Worm (Caenorhabditis elegans): ENCODE measurements around the gene T22F3.7.
"Not testable (repeated sequence)": the region's sequence is repeated elsewhere in the genome, so short reads cannot be mapped to it uniquely, and the experiment has no call there.

T22F3.7 gene

DNA sequence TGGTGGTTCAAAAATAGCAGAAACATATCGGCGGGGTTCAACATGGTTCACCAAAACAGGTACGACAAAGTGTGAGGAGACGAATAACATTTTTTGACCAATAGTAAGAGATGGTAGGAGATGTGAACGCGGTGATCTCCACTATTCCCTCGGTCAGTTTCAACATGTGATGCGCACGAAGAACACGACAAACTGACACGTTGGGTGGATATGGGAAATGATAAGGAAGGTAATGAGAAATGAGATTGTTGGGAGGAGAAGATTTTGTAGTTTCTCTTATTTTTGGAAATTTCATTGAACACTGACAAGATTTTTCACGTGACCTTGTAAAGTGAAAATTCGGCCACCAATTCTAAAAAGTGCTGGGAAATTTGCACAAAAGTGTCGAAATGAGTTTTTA, 10.2 kb upstream of the T22F3.7 start:
- no peak for TF ChIP-seq unc-62 (GFP tag; optimal IDR thresholded peaks at IDR 0.05)

DNA sequence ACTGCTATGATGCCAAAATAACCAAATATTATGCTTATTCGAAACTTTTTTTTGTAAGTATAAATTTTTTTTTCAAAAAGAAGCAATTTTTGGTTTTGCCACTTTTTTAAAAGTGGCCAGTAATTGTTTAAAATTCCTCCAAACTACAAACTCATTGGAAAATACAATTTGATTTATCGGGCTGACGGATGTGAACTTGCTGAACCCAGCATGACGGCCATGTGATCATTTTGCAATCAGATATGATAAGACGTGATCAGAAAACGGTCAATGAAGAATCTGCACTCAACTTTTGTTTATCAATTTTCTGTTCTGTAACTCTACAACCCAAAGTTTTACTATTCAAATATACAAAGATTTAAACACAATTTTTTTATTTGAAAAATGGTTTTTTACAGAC, 5.9 kb upstream of the T22F3.7 start:
- no peak for TF ChIP-seq unc-62 (GFP tag; optimal IDR thresholded peaks at IDR 0.05)

- TF ChIP-seq unc-62 (GFP tag; optimal IDR thresholded peaks at IDR 0.05): no peak
Observed at ce11 chrV:3605325-3605724, 4.9 kb upstream of the T22F3.7 start, which contains the start of gene T22F3.8. TSS of gene T22F3.8 (minus strand) at chrV:3605425.

ce11 chrV:3597052-3597451, 3.4 kb downstream of the T22F3.7 start, which contains the start of gene srh-212:
TSS of gene srh-212 (minus strand) at chrV:3597152.
- TF ChIP-seq unc-62 (GFP tag; optimal IDR thresholded peaks at IDR 0.05): not testable (repeated sequence)

DNA sequence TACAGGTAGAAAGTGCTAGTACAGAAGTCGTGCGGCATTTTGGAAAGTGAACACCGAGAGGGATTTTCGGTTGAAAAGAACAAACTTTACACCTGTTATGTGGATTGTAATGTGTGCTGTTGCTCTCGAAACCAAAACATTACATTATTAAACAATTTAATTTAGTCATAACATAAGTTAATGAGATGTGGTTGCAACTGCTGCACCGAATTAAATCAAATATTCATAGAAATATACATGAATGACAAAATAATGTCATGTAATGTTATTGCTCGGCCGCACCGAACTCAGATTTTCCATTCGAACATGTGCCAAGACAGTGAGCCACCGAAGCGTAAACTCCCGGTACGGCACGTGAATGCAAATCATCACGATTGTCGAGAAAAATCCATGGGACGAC, 5.5 kb downstream of the T22F3.7 start, which contains the start of gene srh-213:
Gene srh-213, minus strand, starts transcription at position 101 of the 400 bp plus-strand sequence.
- no peak for TF ChIP-seq unc-62 (GFP tag; optimal IDR thresholded peaks at IDR 0.05)

ce11 chrV:3592099-3592498, 8.4 kb downstream of the T22F3.7 start, which contains the start of gene T22F3.12:
TSS of gene T22F3.12 (minus strand) at chrV:3592199.
- TF ChIP-seq unc-62 (GFP tag; optimal IDR thresholded peaks at IDR 0.05): no peak

ce11 chrV:3588223-3588622, 12.2 kb downstream of the T22F3.7 start:
- TF ChIP-seq unc-62 (GFP tag; optimal IDR thresholded peaks at IDR 0.05): no peak

DNA sequence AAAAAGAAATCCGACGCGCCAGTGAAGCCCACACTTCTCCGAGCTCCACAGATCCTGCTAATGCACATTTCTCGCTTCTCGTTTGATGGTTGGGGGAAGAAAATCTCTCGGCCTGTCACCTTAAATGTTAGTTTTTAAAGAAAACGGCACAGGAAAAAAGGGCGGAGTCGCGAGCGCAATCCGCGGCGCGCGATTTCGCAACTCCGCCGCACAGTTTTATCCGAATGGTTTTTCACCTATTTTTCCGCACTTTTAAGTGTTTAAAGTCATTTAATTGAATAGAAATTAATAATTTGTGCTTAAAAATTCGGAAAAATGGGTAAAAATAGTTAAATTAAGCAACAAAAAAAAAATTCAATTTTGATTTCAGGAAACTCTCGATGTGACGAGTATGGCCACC, 12.8 kb downstream of the T22F3.7 start:
- TF ChIP-seq unc-62 (GFP tag; optimal IDR thresholded peaks at IDR 0.05): no peak

- TF ChIP-seq unc-62 (GFP tag; optimal IDR thresholded peaks at IDR 0.05): no peak
Observed at ce11 chrV:3586014-3586689, 14.3 kb downstream of the T22F3.7 start, which contains the start of the genes rpl-11.1 and T22F3.2. TSS of gene rpl-11.1 (minus strand) at chrV:3586064. TSS of gene T22F3.2 (plus strand) at chrV:3586639.

DNA sequence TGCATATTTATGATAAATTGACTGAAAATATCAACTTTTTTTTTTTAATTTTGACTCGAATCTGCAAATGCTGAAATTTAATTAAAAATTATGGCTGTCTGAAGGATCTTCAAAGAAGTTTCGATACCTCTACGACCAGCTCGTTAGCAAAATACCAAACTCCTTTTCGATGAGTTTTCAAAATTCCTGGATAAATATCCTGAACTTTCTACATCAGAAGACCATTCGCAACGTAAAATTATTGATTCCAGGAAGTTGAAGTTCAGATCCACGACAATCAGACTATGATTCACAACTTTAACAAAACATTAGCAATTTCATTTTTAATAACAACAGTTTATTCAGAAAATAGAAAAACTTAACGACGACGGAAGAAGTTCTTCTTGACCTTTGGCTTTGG, 15.5 kb downstream of the T22F3.7 start:
- no peak for TF ChIP-seq unc-62 (GFP tag; optimal IDR thresholded peaks at IDR 0.05)

DNA sequence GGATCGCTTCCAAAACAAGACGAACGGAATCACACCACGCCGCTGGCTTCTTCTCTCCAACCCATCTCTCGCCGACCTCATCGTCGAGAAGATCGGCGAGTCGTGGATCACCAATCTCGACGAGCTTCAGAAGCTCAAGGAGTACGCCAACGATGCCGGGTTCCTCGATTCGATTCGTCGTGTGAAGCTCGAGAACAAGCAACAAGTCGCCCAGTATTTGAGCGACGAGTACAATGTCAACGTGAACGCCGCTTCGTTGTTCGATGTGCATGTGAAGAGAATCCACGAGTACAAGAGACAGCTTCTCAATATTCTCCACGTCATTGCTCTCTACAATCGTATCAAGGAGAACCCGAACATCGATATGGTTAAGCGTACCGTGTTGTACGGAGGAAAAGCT, 16.8 kb downstream of the T22F3.7 start:
- TF ChIP-seq unc-62 (GFP tag; optimal IDR thresholded peaks at IDR 0.05): no peak

ce11 chrV:3582671-3583070, 17.8 kb downstream of the T22F3.7 start:
- no peak for TF ChIP-seq unc-62 (GFP tag; optimal IDR thresholded peaks at IDR 0.05)

ce11 chrV:3582086-3582485, 18.4 kb downstream of the T22F3.7 start:
- no peak for TF ChIP-seq unc-62 (GFP tag; optimal IDR thresholded peaks at IDR 0.05)

DNA sequence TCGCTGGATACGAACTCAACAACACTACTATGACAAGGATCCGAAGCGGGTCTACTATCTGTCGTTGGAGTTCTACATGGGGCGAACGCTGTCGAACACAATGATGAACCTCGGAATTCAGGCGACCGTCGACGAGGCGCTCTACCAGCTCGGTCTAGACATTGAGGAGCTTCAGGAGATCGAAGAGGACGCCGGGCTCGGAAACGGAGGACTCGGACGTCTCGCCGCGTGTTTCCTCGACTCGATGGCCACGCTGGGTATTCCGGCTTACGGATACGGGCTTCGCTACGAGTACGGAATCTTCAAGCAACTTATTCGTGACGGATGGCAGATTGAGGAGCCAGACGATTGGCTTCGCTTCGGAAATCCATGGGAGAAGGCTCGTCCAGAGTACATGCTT, 18.8 kb downstream of the T22F3.7 start:
- TF ChIP-seq unc-62 (GFP tag; optimal IDR thresholded peaks at IDR 0.05): no peak

- no peak for TF ChIP-seq unc-62 (GFP tag; optimal IDR thresholded peaks at IDR 0.05)
Observed at ce11 chrV:3581034-3581433, 19.4 kb downstream of the T22F3.7 start.

ce11 chrV:3580385-3580784, 20.1 kb downstream of the T22F3.7 start:
- TF ChIP-seq unc-62 (GFP tag; optimal IDR thresholded peaks at IDR 0.05): no peak

DNA sequence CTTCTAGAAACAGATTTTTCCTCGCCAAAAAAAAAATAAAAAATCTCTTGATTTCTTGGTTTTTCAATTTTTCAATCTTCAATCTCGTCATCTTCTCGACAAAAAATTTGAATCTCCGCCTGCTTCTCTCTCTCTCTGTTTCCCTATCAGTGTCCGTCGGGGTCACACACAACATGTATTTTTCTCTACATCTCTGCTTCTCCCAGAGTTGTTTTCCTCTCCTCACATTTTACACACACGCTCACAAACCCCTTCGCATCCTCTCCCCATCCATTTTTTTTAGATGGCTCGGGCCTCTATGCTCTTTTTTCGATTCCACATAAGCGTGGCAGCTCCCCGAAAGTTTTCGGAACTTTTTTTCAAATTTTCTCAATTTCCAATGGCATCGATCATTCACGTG, 20.7 kb downstream of the T22F3.7 start:
- TF ChIP-seq unc-62 (GFP tag; optimal IDR thresholded peaks at IDR 0.05): no peak

ce11 chrV:3579248-3579647, 21.2 kb downstream of the T22F3.7 start:
- TF ChIP-seq unc-62 (GFP tag; optimal IDR thresholded peaks at IDR 0.05): no peak
